Fruit fly (Drosophila melanogaster): ENCODE results near the gene Prosbeta3.

Prosbeta3 gene

dm6 chr3R:9033619-9034401 is 27.8 kb upstream of the Prosbeta3 start (continued):
- TF ChIP-seq CG7963 (GFP tag; IDR thresholded peaks at IDR 0.05; ENCODE audit: partially characterized antibody) = no peak
- peak; percentile 88 for TF ChIP-seq CG7839 (tag; optimal IDR thresholded peaks at IDR 0.05)
- TF ChIP-seq Optix (GFP tag; IDR thresholded peaks at IDR 0.05) = no peak
- TF ChIP-seq wdn (GFP tag; IDR thresholded peaks at IDR 0.05) = no peak
- TF ChIP-seq MTF-1 (GFP tag; optimal IDR thresholded peaks at IDR 0.05; ENCODE audit: borderline replicate concordance) = peak; percentile 21
- TF ChIP-seq lbe (GFP tag; optimal IDR thresholded peaks at IDR 0.05) = peak; percentile 70
- TF ChIP-seq Lim3 (GFP tag; IDR thresholded peaks at IDR 0.05) = no peak
- peak; percentile 91 for TF ChIP-seq CG3281 (GFP tag; optimal IDR thresholded peaks at IDR 0.05)
- TF ChIP-seq CG9437 (GFP tag; optimal IDR thresholded peaks at IDR 0.05) = peak; percentile 82
- no peak for TF ChIP-seq CG5953 (GFP tag; IDR thresholded peaks at IDR 0.05)
- TF ChIP-seq CG34376 (GFP tag; optimal IDR thresholded peaks at IDR 0.05) = peak; percentile 84
- TF ChIP-seq cato (GFP tag; optimal IDR thresholded peaks at IDR 0.05; ENCODE audit: borderline replicate concordance) = no peak
- no peak for TF ChIP-seq sc (optimal IDR thresholded peaks at IDR 0.05)
- TF ChIP-seq sc (GFP tag; optimal IDR thresholded peaks at IDR 0.05) = peak; percentile 58
- peak; percentile 62; the same call in 1 of the 4 replicates for TF ChIP-seq chinmo (GFP tag; IDR thresholded peaks at IDR 0.05; ENCODE audit: partially characterized antibody)
- peak; percentile 69 for TF ChIP-seq CG12769 (tag; optimal IDR thresholded peaks at IDR 0.05)
- TF ChIP-seq CG15073 (GFP tag; optimal IDR thresholded peaks at IDR 0.05) = peak; percentile 14
- no peak for TF ChIP-seq ap (GFP tag; IDR thresholded peaks at IDR 0.05)
- no peak; the same call in 1 of the 2 replicates for TF ChIP-seq CG4404 (GFP tag; IDR thresholded peaks at IDR 0.05)
- TF ChIP-seq Mad (GFP tag; optimal IDR thresholded peaks at IDR 0.05) = peak; percentile 50
- TF ChIP-seq bbx (GFP tag; IDR thresholded peaks at IDR 0.05; ENCODE audit: partially characterized antibody) = peak; percentile 75
- TF ChIP-seq CkIIα-i1 (GFP tag; IDR thresholded peaks at IDR 0.05) = no peak
- peak; percentile 73 for TF ChIP-seq lilli (GFP tag; optimal IDR thresholded peaks at IDR 0.05)
- TF ChIP-seq Pdp1 (GFP tag; optimal IDR thresholded peaks at IDR 0.05) = peak; percentile 19 to 43
- peak; percentile 48; the same call in 1 of the 2 replicates for TF ChIP-seq klu (GFP tag; IDR thresholded peaks at IDR 0.05)
- peak; percentile 94 for TF ChIP-seq CG4360 (GFP tag; IDR thresholded peaks at IDR 0.05)
- no peak for TF ChIP-seq Lpt (GFP tag; optimal IDR thresholded peaks at IDR 0.05)
- TF ChIP-seq Dek (tag; optimal IDR thresholded peaks at IDR 0.05) = peak; percentile 87
- no peak for TF ChIP-seq Dip2 (GFP tag; IDR thresholded peaks at IDR 0.05)
- TF ChIP-seq Doc3 (GFP tag; IDR thresholded peaks at IDR 0.05; ENCODE audit: partially characterized antibody) = no peak
- TF ChIP-seq ftz-f1 (GFP tag; optimal IDR thresholded peaks at IDR 0.05) = peak; percentile 16
- no peak for TF ChIP-seq CG1792 (GFP tag; optimal IDR thresholded peaks at IDR 0.05)
- peak; percentile 76 for TF ChIP-seq run (tag; optimal IDR thresholded peaks at IDR 0.05)
- TF ChIP-seq kni (GFP tag; optimal IDR thresholded peaks at IDR 0.05) = peak; percentile 64
- peak; percentile 87 for TF ChIP-seq D19A (tag; optimal IDR thresholded peaks at IDR 0.05)
- TF ChIP-seq ac (GFP tag; optimal IDR thresholded peaks at IDR 0.05) = no peak
- TF ChIP-seq inv (GFP tag; IDR thresholded peaks at IDR 0.05; ENCODE audit: partially characterized antibody) = no peak
- 0 out of 3 replicates have a peak, but pooled peaks have one; percentile 44 for TF ChIP-seq C15 (GFP tag; IDR thresholded peaks at IDR 0.05)
- peak; percentile 16 for TF ChIP-seq gcm2 (GFP tag; optimal IDR thresholded peaks at IDR 0.05)
- TF ChIP-seq CG18011 (GFP tag; optimal IDR thresholded peaks at IDR 0.05) = peak; percentile 41
- peak; percentile 70 for TF ChIP-seq fd3F (GFP tag; optimal IDR thresholded peaks at IDR 0.05)
- TF ChIP-seq pzg (GFP tag; optimal IDR thresholded peaks at IDR 0.05) = peak; percentile 4
- peak; percentile 90 for TF ChIP-seq CG2199 (GFP tag; IDR thresholded peaks at IDR 0.05)
- TF ChIP-seq CG9609 (GFP tag; optimal IDR thresholded peaks at IDR 0.05) = peak; percentile 45
- peak; percentile 57 for TF ChIP-seq zfh1 (GFP tag; IDR thresholded peaks at IDR 0.05)
- peak; percentile 85 for TF ChIP-seq CG8388 (GFP tag; optimal IDR thresholded peaks at IDR 0.05)
- peak; percentile 63 for TF ChIP-seq seq (GFP tag; IDR thresholded peaks at IDR 0.05)
- TF ChIP-seq crp (GFP tag; optimal IDR thresholded peaks at IDR 0.05) = peak; percentile 47 to 78
- no peak for TF ChIP-seq CG4282 (GFP tag; optimal IDR thresholded peaks at IDR 0.05)

Data from whole organism, embryonic.